Fruit fly (Drosophila melanogaster) whole organism, embryonic: ENCODE data around the gene wge.

ENCODE experiments used
- CG10543 ChIP-seq: fragments of 200-800 bp; sonication (Bioruptor generic); optimal IDR thresholded peaks from 3 replicates; lab custom pipeline; 2017; ENCODE audit warnings: missing biosample characterization, mild to moderate bottlenecking, missing genetic modification characterization, moderate library complexity
- CG12391 ChIP-seq: fragments of 200-800 bp; sonication (Bioruptor generic); optimal IDR thresholded peaks from 3 replicates; lab custom pipeline; 2018; ENCODE audit warnings: missing biosample characterization, mild to moderate bottlenecking, missing genetic modification characterization, moderate library complexity
- CG12659 ChIP-seq: fragments of 200-800 bp; sonication (Bioruptor generic); optimal IDR thresholded peaks from 3 replicates; lab custom pipeline; 2017; ENCODE audit warnings: mild to moderate bottlenecking, missing biosample characterization, missing genetic modification reagents, missing genetic modification characterization
- CG12942 ChIP-seq: fragments of 200-800 bp; sonication (Bioruptor generic); optimal IDR thresholded peaks from 3 replicates; lab custom pipeline; 2016; ENCODE audit warnings: missing biosample characterization, missing genetic modification characterization
- CG13296 ChIP-seq: fragments of 200-800 bp; sonication (Bioruptor generic); optimal IDR thresholded peaks from 3 replicates; lab custom pipeline; 2018; ENCODE audit warnings: missing biosample characterization, mild to moderate bottlenecking, missing genetic modification characterization
- CG14710 ChIP-seq: fragments of 200-800 bp; sonication (Bioruptor generic); optimal IDR thresholded peaks from 3 replicates; lab custom pipeline; 2019; ENCODE audit warnings: missing biosample characterization, mild to moderate bottlenecking, missing genetic modification characterization, moderate library complexity
- CG18011 ChIP-seq: fragments of 200-800 bp; sonication (Bioruptor generic); optimal IDR thresholded peaks from 2 replicates; lab custom pipeline; 2017; ENCODE audit warnings: missing biosample characterization, missing genetic modification characterization, mild to moderate bottlenecking, moderate library complexity, missing genotype
- CG18476 ChIP-seq: fragments of 200-800 bp; sonication (Bioruptor generic); optimal IDR thresholded peaks from 2 replicates; lab custom pipeline; 2016; ENCODE audit warnings: missing biosample characterization, mild to moderate bottlenecking, missing genetic modification characterization
- CG2199 ChIP-seq: fragments of 200-800 bp; sonication (Bioruptor generic); IDR thresholded peaks from 3 replicates; pipeline ENCODE4 v1.3.6; 2022; ENCODE audit warnings: missing biosample characterization, missing genetic modification characterization
- CG32772 ChIP-seq: fragments of 200-800 bp; sonication (Bioruptor generic); IDR thresholded peaks from 2 replicates; pipeline ENCODE4 v1.3.6; 2022; ENCODE audit warnings: missing biosample characterization, missing genetic modification characterization
- CG3281 ChIP-seq: fragments of 200-800 bp; sonication (Bioruptor generic); optimal IDR thresholded peaks from 3 replicates; lab custom pipeline; 2017; ENCODE audit warnings: missing biosample characterization, mild to moderate bottlenecking, missing genetic modification characterization
- CG33213 ChIP-seq: fragments of 200-800 bp; sonication (Bioruptor generic); optimal IDR thresholded peaks from 3 replicates; lab custom pipeline; 2016; ENCODE audit warnings: missing biosample characterization, missing genetic modification characterization
- CG34376 ChIP-seq: fragments of 200-800 bp; sonication (Bioruptor generic); optimal IDR thresholded peaks from 2 replicates; lab custom pipeline; 2018; ENCODE audit warnings: missing biosample characterization, mild to moderate bottlenecking, missing genetic modification characterization
- CG3847 ChIP-seq: fragments of 200-800 bp; sonication (Bioruptor generic); IDR thresholded peaks from 2 replicates; pipeline ENCODE4 v1.3.6; 2022; ENCODE audit warnings: missing biosample characterization, missing genetic modification characterization
- CG7963 ChIP-seq: fragments of 200-800 bp; sonication (Bioruptor generic); IDR thresholded peaks from 3 replicates; pipeline ENCODE4 v1.3.6; 2022; ENCODE audit warnings: missing biosample characterization, missing genetic modification characterization; ENCODE audit not compliant: partially characterized antibody
- Chrac-16 ChIP-seq: fragments of 200-800 bp; sonication (Bioruptor generic); optimal IDR thresholded peaks from 3 replicates; lab custom pipeline; 2016; ENCODE audit warnings: missing biosample characterization, missing genetic modification characterization
- Eip74EF ChIP-seq, 2 experiments: fragments of 200-800 bp in 1 of 2; fragments of >200 bp in 1 of 2; sonication (Bioruptor generic) in 1 of 2; optimal IDR thresholded peaks; 2 replicates each; lab custom pipeline; 2017 to 2019; ENCODE audit warnings: missing biosample characterization in 2 of 2, missing genetic modification characterization in 2 of 2, mild to moderate bottlenecking in 1 of 2, moderate library complexity in 1 of 2
- Ets97D ChIP-seq: fragments of 200-800 bp; sonication (Bioruptor generic); optimal IDR thresholded peaks from 3 replicates; lab custom pipeline; 2016; ENCODE audit warnings: missing biosample characterization, missing genetic modification characterization
- HmgD ChIP-seq: fragments of 200-800 bp; sonication (Bioruptor generic); optimal IDR thresholded peaks from 3 replicates; lab custom pipeline; 2016; ENCODE audit warnings: missing biosample characterization, missing genetic modification characterization
- Hr51 ChIP-seq, 2 experiments: fragments of 200-800 bp; sonication (Bioruptor generic); optimal IDR thresholded peaks; 2 replicates in 1 of 2; 3 replicates in 1 of 2; lab custom pipeline; 2016 to 2018; ENCODE audit warnings: missing biosample characterization in 2 of 2, missing genetic modification characterization in 2 of 2, mild to moderate bottlenecking in 1 of 2, moderate library complexity in 1 of 2
- Mad ChIP-seq: fragments of 200-800 bp; sonication (Bioruptor generic); optimal IDR thresholded peaks from 2 replicates; lab custom pipeline; 2016; ENCODE audit warnings: missing biosample characterization, missing genetic modification characterization
- Nf-YB ChIP-seq: fragments of 200-800 bp; sonication (Bioruptor generic); optimal IDR thresholded peaks from 3 replicates; lab custom pipeline; 2019; ENCODE audit warnings: missing biosample characterization, mild to moderate bottlenecking, missing genetic modification characterization, moderate library complexity
- Sry-δ ChIP-seq: fragments of 200-800 bp; sonication (Bioruptor generic); optimal IDR thresholded peaks from 2 replicates; lab custom pipeline; 2016; ENCODE audit warnings: missing biosample characterization, missing genetic modification characterization
- Trl ChIP-seq, 3 experiments: fragments of >200 bp in 2 of 3; fragments of 200-800 bp in 1 of 3; sonication (Bioruptor generic) in 1 of 3; optimal IDR thresholded peaks; 2 replicates in 1 of 3; 3 replicates in 2 of 3; lab custom pipeline; 2016 to 2017; ENCODE audit warnings: missing biosample characterization in 1 of 3, missing genetic modification characterization in 1 of 3
- Xbp1 ChIP-seq: fragments of 200-800 bp; sonication (Bioruptor generic); optimal IDR thresholded peaks from 3 replicates; lab custom pipeline; 2016; ENCODE audit warnings: missing biosample characterization, mild to moderate bottlenecking, missing genetic modification characterization
- amos ChIP-seq: fragments of 200-800 bp; sonication (Bioruptor generic); IDR thresholded peaks from 2 replicates; pipeline ENCODE4 v1.3.6; 2022; ENCODE audit warnings: missing biosample characterization, missing genetic modification characterization; ENCODE audit not compliant: partially characterized antibody
- ase ChIP-seq: fragments of 200-800 bp; sonication (Bioruptor generic); IDR thresholded peaks from 3 replicates; pipeline ENCODE4 v1.3.6; 2022; ENCODE audit warnings: missing biosample characterization, missing genetic modification characterization
- ash1 ChIP-seq: fragments of 200-800 bp; sonication (Bioruptor generic); optimal IDR thresholded peaks from 2 replicates; lab custom pipeline; 2018; ENCODE audit warnings: missing biosample characterization, mild to moderate bottlenecking, missing genetic modification characterization
- cg ChIP-seq: fragments of 200-800 bp; sonication (Bioruptor generic); optimal IDR thresholded peaks from 3 replicates; lab custom pipeline; 2019; ENCODE audit warnings: missing biosample characterization, mild to moderate bottlenecking, missing genetic modification characterization, moderate library complexity
- chn ChIP-seq: fragments of 200-800 bp; sonication (Bioruptor generic); optimal IDR thresholded peaks from 2 replicates; lab custom pipeline; 2016; ENCODE audit warnings: missing biosample characterization, missing genetic modification characterization
- fd102C ChIP-seq: fragments of 200-800 bp; sonication (Bioruptor generic); optimal IDR thresholded peaks from 2 replicates; lab custom pipeline; 2018; ENCODE audit warnings: missing biosample characterization, mild to moderate bottlenecking, missing genetic modification characterization, moderate library complexity
- gce ChIP-seq: fragments of 200-800 bp; sonication (Bioruptor generic); IDR thresholded peaks from 3 replicates; pipeline ENCODE4 v1.3.6; 2022; ENCODE audit warnings: missing biosample characterization, missing genetic modification characterization
- hb ChIP-seq: fragments of 200-800 bp; sonication (Bioruptor generic); IDR thresholded peaks from 3 replicates; pipeline ENCODE4 v1.3.6; 2022; ENCODE audit warnings: missing biosample characterization, missing genetic modification characterization; ENCODE audit not compliant: partially characterized antibody
- inv ChIP-seq: fragments of 200-800 bp; sonication (Bioruptor generic); IDR thresholded peaks from 2 replicates; pipeline ENCODE4 v1.3.6; 2022; ENCODE audit warnings: missing biosample characterization, missing genetic modification characterization; ENCODE audit not compliant: partially characterized antibody
- mld ChIP-seq: fragments of 200-800 bp; sonication (Bioruptor generic); IDR thresholded peaks from 3 replicates; pipeline ENCODE4 v1.3.6; 2022; ENCODE audit warnings: missing biosample characterization, missing genetic modification characterization; ENCODE audit not compliant: partially characterized antibody
- nerfin-1 ChIP-seq: fragments of 200-800 bp; sonication (Bioruptor generic); optimal IDR thresholded peaks from 3 replicates; lab custom pipeline; 2019; ENCODE audit warnings: missing biosample characterization, mild to moderate bottlenecking, missing genetic modification characterization, moderate library complexity
- nmo ChIP-seq: fragments of 200-800 bp; sonication (Bioruptor generic); optimal IDR thresholded peaks from 2 replicates; lab custom pipeline; 2018; ENCODE audit warnings: missing biosample characterization, mild to moderate bottlenecking, missing genetic modification characterization, moderate library complexity
- peb ChIP-seq: fragments of 200-800 bp; sonication (Bioruptor generic); IDR thresholded peaks from 2 replicates; pipeline ENCODE4 v1.3.6; 2022; ENCODE audit warnings: missing biosample characterization, missing genetic modification characterization
- pum ChIP-seq: fragments of 200-800 bp; sonication (Bioruptor generic); optimal IDR thresholded peaks from 2 replicates; lab custom pipeline; 2016; ENCODE audit warnings: missing biosample characterization, missing genetic modification characterization
- rib ChIP-seq: fragments of 200-800 bp; sonication (Bioruptor generic); IDR thresholded peaks from 2 replicates; pipeline ENCODE4 v1.3.6; 2022; ENCODE audit warnings: missing biosample characterization, missing genetic modification characterization
- sd ChIP-seq: fragments of 200-800 bp; sonication (Bioruptor generic); optimal IDR thresholded peaks from 3 replicates; lab custom pipeline; 2018; ENCODE audit warnings: missing biosample characterization, mild to moderate bottlenecking, missing genetic modification characterization, moderate library complexity
- sens ChIP-seq: fragments of 200-800 bp; sonication (Bioruptor generic); peaks from one replicate; lab custom pipeline; 2016; ENCODE audit warnings: missing biosample characterization, missing genetic modification characterization
- sr ChIP-seq: fragments of 200-800 bp; sonication (Bioruptor generic); IDR thresholded peaks from 3 replicates; pipeline ENCODE4 v1.3.6; 2022; ENCODE audit warnings: missing biosample characterization, missing genetic modification characterization
- tin ChIP-seq: fragments of 200-800 bp; sonication (Bioruptor generic); optimal IDR thresholded peaks from 3 replicates; lab custom pipeline; 2016; ENCODE audit warnings: missing biosample characterization, missing genetic modification characterization
- zfh2 ChIP-seq: fragments of 200-800 bp; sonication (Bioruptor generic); optimal IDR thresholded peaks from 2 replicates; lab custom pipeline; 2016; ENCODE audit warnings: missing biosample characterization, missing genetic modification characterization

The wge gene

dm6 chr3R:22727857-22728256 lies 6.9 kb upstream of the wge start (continued):
- TF ChIP-seq CG32772 (GFP tag; lab: Robert Waterston, UW) (0 out of 2 replicates have a peak, but pooled peaks have one; percentile 7), Xbp1 (no peak), CG12659 (GFP tag; lab: Kevin White, UChicago) (no peak), ase (GFP tag; lab: Robert Waterston, UW) (peak; percentile 41; the same call in 1 of the 3 replicates), CG18476 (GFP tag; lab: Kevin White, UChicago) (no peak), CG13296 (GFP tag; lab: Kevin White, UChicago) (no peak), CG12391 (tag; lab: Kevin White, UChicago) (no peak), ash1 (GFP tag; lab: Kevin White, UChicago) (no peak), gce (GFP tag; lab: Robert Waterston, UW) (no peak; the same call in 2 of the 3 replicates)

- TF ChIP-seq Nf-YB (no peak), pum (no peak), Eip74EF (GFP tag; optimal IDR thresholded peaks at IDR 0.05; lab: Kevin White, UChicago) (peak in 1 of 2 experiments; percentile 70), cg (GFP tag; lab: Kevin White, UChicago) (peak; percentile 71), nerfin-1 (tag; lab: Kevin White, UChicago) (peak; percentile 41), HmgD (GFP tag; lab: Kevin White, UChicago) (peak; percentile 27), CG7963 (GFP tag; lab: Robert Waterston, UW) (no peak), chn (GFP tag; lab: Kevin White, UChicago) (no peak), sd (tag; lab: Kevin White, UChicago) (peak; percentile 28), Chrac-16 (no peak)
Observed at dm6 chr3R:22727456-22727833, 6.5 kb upstream of the wge start.

- TF ChIP-seq peb (GFP tag; lab: Robert Waterston, UW) = no peak
- peak; percentile 42 for TF ChIP-seq CG34376 (GFP tag; lab: Kevin White, UChicago)
- peak; percentile 93 for TF ChIP-seq hb
- TF ChIP-seq CG14710 (tag; lab: Kevin White, UChicago) = peak; percentile 0
- TF ChIP-seq Ets97D (GFP tag; lab: Kevin White, UChicago) = peak; percentile 6
- TF ChIP-seq CG7963 (GFP tag; lab: Robert Waterston, UW) = peak; percentile 93
- peak; percentile 86; the same call in 2 of the 3 replicates for TF ChIP-seq mld (GFP tag; lab: Robert Waterston, UW)
- TF ChIP-seq rib (GFP tag; lab: Robert Waterston, UW) = no peak
- peak; percentile 23 for TF ChIP-seq CG10543 (GFP tag; lab: Kevin White, UChicago)
- TF ChIP-seq CG33213 (GFP tag; lab: Kevin White, UChicago) = no peak
- TF ChIP-seq sr (GFP tag; lab: Robert Waterston, UW) = peak; percentile 35; the same call in 1 of the 3 replicates
- TF ChIP-seq nmo (GFP tag; lab: Kevin White, UChicago) = peak; percentile 25
- TF ChIP-seq Mad (GFP tag; lab: Kevin White, UChicago) = no peak
- TF ChIP-seq CG18011 (GFP tag; lab: Kevin White, UChicago) = no peak
- peak; percentile 27 for TF ChIP-seq CG3281 (GFP tag; lab: Kevin White, UChicago)
- TF ChIP-seq tin (GFP tag; lab: Kevin White, UChicago) = no peak
- peak in 1 of 2 experiments; percentile 69 for TF ChIP-seq Trl (optimal IDR thresholded peaks at IDR 0.05; lab: Kevin White, UChicago)
- TF ChIP-seq Trl (GFP tag; optimal IDR thresholded peaks at IDR 0.05; lab: Kevin White, UChicago) = no peak
- 0 out of 2 replicates have a peak, but pooled peaks have one; percentile 37 for TF ChIP-seq CG3847 (GFP tag; lab: Robert Waterston, UW)
- TF ChIP-seq CG12942 (GFP tag; lab: Kevin White, UChicago) = no peak
- TF ChIP-seq Hr51 (GFP tag; optimal IDR thresholded peaks at IDR 0.05; lab: Kevin White, UChicago) = no peak
- TF ChIP-seq sens = peak; percentile 83
- TF ChIP-seq amos = peak; percentile 96
- no peak for TF ChIP-seq fd102C (GFP tag; lab: Kevin White, UChicago)
- 0 out of 3 replicates have a peak, but pooled peaks have one; percentile 10 for TF ChIP-seq CG2199 (GFP tag; lab: Robert Waterston, UW)
- peak; percentile 89 for TF ChIP-seq inv (GFP tag; lab: Robert Waterston, UW)
- peak; percentile 89 for TF ChIP-seq Sry-δ (GFP tag; lab: Kevin White, UChicago)
- peak; percentile 10 for TF ChIP-seq zfh2
Observed at dm6 chr3R:22726771-22727455, 6.0 kb upstream of the wge start, which contains the start of gene CG45049. CG45049 (plus strand) TSS chr3R:22726967.
